Fruit fly (Drosophila melanogaster) whole organism, embryonic: ENCODE results near the gene CG33947.

Experiments
- ATbp ChIP-seq: fragments of 200-800 bp; sonication (Bioruptor generic); optimal IDR thresholded peaks from 2 replicates; lab custom pipeline; 2017; ENCODE audit warnings: missing biosample characterization, mild to moderate bottlenecking, missing genetic modification characterization, missing genetic modification reagents
- BEAF-32 ChIP-seq: fragments of 200-800 bp; sonication (Bioruptor generic); optimal IDR thresholded peaks from 3 replicates; lab custom pipeline; 2017; ENCODE audit warnings: missing biosample characterization, missing genetic modification characterization, mild to moderate bottlenecking, moderate library complexity, missing genetic modification reagents
- Bgb ChIP-seq: fragments of 200-800 bp; sonication (Bioruptor generic); IDR thresholded peaks from 2 replicates; pipeline ENCODE4 v1.3.6; 2022; ENCODE audit warnings: missing biosample characterization, missing genetic modification characterization; ENCODE audit not compliant: partially characterized antibody
- CG10274 ChIP-seq: fragments of 200-800 bp; sonication (Bioruptor generic); optimal IDR thresholded peaks from 3 replicates; lab custom pipeline; 2017; ENCODE audit warnings: missing biosample characterization, mild to moderate bottlenecking, missing genetic modification characterization
- CG1529 ChIP-seq: fragments of 200-800 bp; sonication (Bioruptor generic); optimal IDR thresholded peaks from 3 replicates; lab custom pipeline; 2018; ENCODE audit warnings: missing biosample characterization, missing genetic modification characterization
- CG15514 ChIP-seq: fragments of 200-800 bp; sonication (Bioruptor generic); optimal IDR thresholded peaks from 3 replicates; lab custom pipeline; 2017; ENCODE audit warnings: missing biosample characterization, missing genetic modification characterization, mild to moderate bottlenecking, moderate library complexity, missing genetic modification reagents
- CG16863 ChIP-seq: fragments of 200-800 bp; sonication (Bioruptor generic); optimal IDR thresholded peaks from 3 replicates; lab custom pipeline; 2016; ENCODE audit warnings: missing biosample characterization, missing genetic modification characterization
- CG17912 ChIP-seq: fragments of 200-800 bp; sonication (Bioruptor generic); optimal IDR thresholded peaks from 2 replicates; lab custom pipeline; 2018; ENCODE audit warnings: missing biosample characterization, mild to moderate bottlenecking, missing genetic modification characterization
- CG18262 ChIP-seq: fragments of 200-800 bp; optimal IDR thresholded peaks from 3 replicates; lab custom pipeline; 2019; ENCODE audit warnings: missing biosample characterization, mild to moderate bottlenecking, missing genetic modification characterization, moderate library complexity
- CG2678 ChIP-seq: fragments of 200-800 bp; sonication (Bioruptor generic); optimal IDR thresholded peaks from 3 replicates; lab custom pipeline; 2019; ENCODE audit warnings: missing biosample characterization, mild to moderate bottlenecking, missing genetic modification characterization, moderate library complexity
- CG30403 ChIP-seq: fragments of 200-800 bp; sonication (Bioruptor generic); optimal IDR thresholded peaks from 3 replicates; lab custom pipeline; 2016; ENCODE audit warnings: missing biosample characterization, missing genetic modification characterization
- CG32532 ChIP-seq: fragments of 200-800 bp; sonication (Bioruptor generic); IDR thresholded peaks from 2 replicates; pipeline ENCODE4 v1.3.6; 2022; ENCODE audit warnings: missing biosample characterization, missing genetic modification characterization
- CG32772 ChIP-seq: fragments of 200-800 bp; sonication (Bioruptor generic); IDR thresholded peaks from 2 replicates; pipeline ENCODE4 v1.3.6; 2022; ENCODE audit warnings: missing biosample characterization, missing genetic modification characterization
- CG4282 ChIP-seq: fragments of 200-800 bp; sonication (Bioruptor generic); optimal IDR thresholded peaks from 2 replicates; lab custom pipeline; 2016; ENCODE audit warnings: missing biosample characterization, missing genetic modification characterization
- CG4617 ChIP-seq: fragments of 200-800 bp; sonication (Bioruptor generic); optimal IDR thresholded peaks from 3 replicates; lab custom pipeline; 2016; ENCODE audit warnings: missing biosample characterization, missing genetic modification characterization, borderline replicate concordance
- CG4707 ChIP-seq: fragments of 200-800 bp; sonication (Bioruptor generic); optimal IDR thresholded peaks from 2 replicates; lab custom pipeline; 2018; ENCODE audit warnings: missing biosample characterization, mild to moderate bottlenecking, missing genetic modification characterization, moderate library complexity
- CG5180 ChIP-seq: fragments of 200-800 bp; sonication (Bioruptor generic); optimal IDR thresholded peaks from 3 replicates; lab custom pipeline; 2017; ENCODE audit warnings: missing biosample characterization, missing genetic modification characterization, mild to moderate bottlenecking, moderate library complexity, missing genetic modification reagents
- CG6654 ChIP-seq: fragments of 200-800 bp; sonication (Bioruptor generic); optimal IDR thresholded peaks from 2 replicates; lab custom pipeline; 2017; ENCODE audit warnings: missing biosample characterization, mild to moderate bottlenecking, missing genetic modification characterization
- CG6813 ChIP-seq: fragments of 200-800 bp; sonication (Bioruptor generic); optimal IDR thresholded peaks from 2 replicates; lab custom pipeline; 2017; ENCODE audit warnings: missing biosample characterization, missing genetic modification characterization, mild to moderate bottlenecking, moderate library complexity, missing genetic modification reagents
- CG9437 ChIP-seq: fragments of 200-800 bp; sonication (Bioruptor generic); optimal IDR thresholded peaks from 2 replicates; lab custom pipeline; 2018; ENCODE audit warnings: missing biosample characterization, mild to moderate bottlenecking, missing genetic modification characterization
- CG9817 ChIP-seq: fragments of 200-800 bp; sonication (Bioruptor generic); optimal IDR thresholded peaks from 2 replicates; lab custom pipeline; 2018; ENCODE audit warnings: missing biosample characterization, mild to moderate bottlenecking, missing genetic modification characterization, moderate library complexity
- CkIIα-i1 ChIP-seq: fragments of 200-800 bp; sonication (Bioruptor generic); IDR thresholded peaks from 2 replicates; pipeline ENCODE4 v1.3.6; 2022; ENCODE audit warnings: missing biosample characterization, missing genetic modification characterization
- CoRest ChIP-seq: fragments of 200-800 bp; sonication (Bioruptor generic); optimal IDR thresholded peaks from 3 replicates; lab custom pipeline; 2018; ENCODE audit warnings: missing biosample characterization, mild to moderate bottlenecking, missing genetic modification characterization, moderate library complexity
- Dip2 ChIP-seq: fragments of 200-800 bp; sonication (Bioruptor generic); IDR thresholded peaks from 2 replicates; pipeline ENCODE4 v1.3.6; 2022; ENCODE audit warnings: missing biosample characterization, missing genetic modification characterization
- E2f1 ChIP-seq: fragments of 200-800 bp; sonication (Bioruptor generic); IDR thresholded peaks from 2 replicates; pipeline ENCODE4 v1.3.6; 2022; ENCODE audit warnings: missing biosample characterization, missing genetic modification characterization
- ERR ChIP-seq: fragments of 200-800 bp; sonication (Bioruptor generic); optimal IDR thresholded peaks from 2 replicates; lab custom pipeline; 2016; ENCODE audit warnings: missing biosample characterization, missing genetic modification characterization
- Elba2 ChIP-seq: fragments of 200-800 bp; sonication (Bioruptor generic); optimal IDR thresholded peaks from 3 replicates; lab custom pipeline; 2016; ENCODE audit warnings: missing biosample characterization, missing genetic modification characterization
- HHEX ChIP-seq: fragments of 200-800 bp; sonication (Bioruptor generic); optimal IDR thresholded peaks from 3 replicates; lab custom pipeline; 2017; ENCODE audit warnings: missing biosample characterization, mild to moderate bottlenecking, missing genetic modification characterization, missing genetic modification reagents
- HLH3B ChIP-seq: fragments of 200-800 bp; sonication (Bioruptor generic); IDR thresholded peaks from 2 replicates; pipeline ENCODE4 v1.3.6; 2022; ENCODE audit warnings: missing biosample characterization, missing genetic modification characterization
- Hr3 ChIP-seq: fragments of 200-800 bp; sonication (Bioruptor generic); optimal IDR thresholded peaks from 3 replicates; lab custom pipeline; 2016; ENCODE audit warnings: missing biosample characterization, missing genetic modification characterization
- Hr78 ChIP-seq, 2 experiments: fragments of 200-800 bp in 1 of 2; fragments of >200 bp in 1 of 2; sonication (Bioruptor generic) in 1 of 2; optimal IDR thresholded peaks; 2 replicates each; lab custom pipeline; 2017 to 2019; ENCODE audit warnings: missing biosample characterization in 2 of 2, missing genetic modification characterization in 2 of 2, mild to moderate bottlenecking in 1 of 2, moderate library complexity in 1 of 2
- ewg ChIP-seq: fragments of 200-800 bp; sonication (Bioruptor generic); optimal IDR thresholded peaks from 3 replicates; lab custom pipeline; 2017; ENCODE audit warnings: mild to moderate bottlenecking, missing biosample characterization, missing genetic modification reagents, missing genetic modification characterization
- gce ChIP-seq: fragments of 200-800 bp; sonication (Bioruptor generic); IDR thresholded peaks from 3 replicates; pipeline ENCODE4 v1.3.6; 2022; ENCODE audit warnings: missing biosample characterization, missing genetic modification characterization
- gcm2 ChIP-seq: fragments of 200-800 bp; sonication (Bioruptor generic); optimal IDR thresholded peaks from 2 replicates; lab custom pipeline; 2016; ENCODE audit warnings: missing biosample characterization, missing genetic modification characterization
- gem ChIP-seq: fragments of 200-800 bp; sonication (Bioruptor generic); optimal IDR thresholded peaks from 2 replicates; lab custom pipeline; 2019; ENCODE audit warnings: missing biosample characterization, mild to moderate bottlenecking, missing genetic modification characterization, moderate library complexity
- gt ChIP-seq: fragments of 200-800 bp; sonication (Bioruptor generic); IDR thresholded peaks from 2 replicates; pipeline ENCODE4 v1.3.6; 2022; ENCODE audit warnings: missing biosample characterization, missing genetic modification characterization
- jing ChIP-seq: fragments of 200-800 bp; sonication (Bioruptor generic); optimal IDR thresholded peaks from 2 replicates; lab custom pipeline; 2018; ENCODE audit warnings: missing biosample characterization, mild to moderate bottlenecking, missing genetic modification characterization
- lov ChIP-seq, 2 experiments: fragments of 200-800 bp in 1 of 2; fragments of >200 bp in 1 of 2; sonication (Bioruptor generic) in 1 of 2; IDR thresholded peaks in 1 of 2; optimal IDR thresholded peaks in 1 of 2; 2 replicates in 1 of 2; 3 replicates in 1 of 2; pipeline versions ENCODE4 v1.3.6 to Lab custom; 2017 to 2022; ENCODE audit warnings: missing biosample characterization in 1 of 2, missing genetic modification characterization in 1 of 2
- nerfin-1 ChIP-seq: fragments of 200-800 bp; sonication (Bioruptor generic); optimal IDR thresholded peaks from 3 replicates; lab custom pipeline; 2019; ENCODE audit warnings: missing biosample characterization, mild to moderate bottlenecking, missing genetic modification characterization, moderate library complexity
- pnt ChIP-seq: fragments of 200-800 bp; sonication (Bioruptor generic); optimal IDR thresholded peaks from 3 replicates; lab custom pipeline; 2016; ENCODE audit warnings: missing biosample characterization, missing genetic modification characterization
- pros ChIP-seq: fragments of 200-800 bp; sonication (Bioruptor generic); optimal IDR thresholded peaks from 3 replicates; lab custom pipeline; 2019; ENCODE audit warnings: missing biosample characterization, mild to moderate bottlenecking, missing genetic modification characterization, moderate library complexity
- rib ChIP-seq: fragments of 200-800 bp; sonication (Bioruptor generic); IDR thresholded peaks from 2 replicates; pipeline ENCODE4 v1.3.6; 2022; ENCODE audit warnings: missing biosample characterization, missing genetic modification characterization
- sd ChIP-seq: fragments of 200-800 bp; sonication (Bioruptor generic); optimal IDR thresholded peaks from 3 replicates; lab custom pipeline; 2018; ENCODE audit warnings: missing biosample characterization, mild to moderate bottlenecking, missing genetic modification characterization, moderate library complexity
- sens ChIP-seq: fragments of 200-800 bp; sonication (Bioruptor generic); peaks from one replicate; lab custom pipeline; 2016; ENCODE audit warnings: missing biosample characterization, missing genetic modification characterization
- sqz ChIP-seq: fragments of 200-800 bp; sonication (Bioruptor generic); optimal IDR thresholded peaks from 3 replicates; lab custom pipeline; 2018; ENCODE audit warnings: missing biosample characterization, mild to moderate bottlenecking, missing genetic modification characterization
- tap ChIP-seq: fragments of 200-800 bp; optimal IDR thresholded peaks from 3 replicates; lab custom pipeline; 2019; ENCODE audit warnings: missing biosample characterization, mild to moderate bottlenecking, missing genetic modification characterization, moderate library complexity
- twi ChIP-seq: fragments of 200-800 bp; optimal IDR thresholded peaks from 2 replicates; lab custom pipeline; 2019; ENCODE audit warnings: missing biosample characterization, mild to moderate bottlenecking, missing genetic modification characterization, moderate library complexity
- vfl ChIP-seq: fragments of 200-800 bp; sonication (Bioruptor generic); optimal IDR thresholded peaks from 2 replicates; lab custom pipeline; 2016; ENCODE audit warnings: missing biosample characterization, missing genetic modification characterization
- wor ChIP-seq: fragments of 200-800 bp; sonication (Bioruptor generic); IDR thresholded peaks from 2 replicates; pipeline ENCODE4 v1.3.6; 2022; ENCODE audit warnings: missing biosample characterization, missing genetic modification characterization

The CG33947 gene

DNA sequence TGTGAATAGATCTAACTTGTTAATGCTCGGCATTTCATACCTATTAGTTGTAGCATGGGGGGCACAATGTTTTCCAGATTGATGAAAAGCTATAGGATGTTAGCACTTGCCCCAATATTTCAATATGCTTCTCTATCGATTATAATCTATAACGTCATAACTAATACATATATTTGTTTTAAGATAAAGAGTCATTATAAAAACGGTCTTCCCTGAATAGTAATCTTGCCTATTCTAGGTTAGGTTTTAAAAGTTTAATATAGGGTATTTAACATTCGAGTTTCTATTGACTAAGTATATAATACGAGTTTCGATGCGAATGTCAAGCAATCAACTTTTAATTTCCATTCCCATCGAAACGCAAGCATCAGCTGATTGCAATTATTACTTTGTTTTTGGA is 35.1 kb upstream of the CG33947 start, which contains the start of the genes CG6321 and Blos2 (continued):
- TF ChIP-seq CG16863 (GFP tag; lab: Kevin White, UChicago): peak; percentile 1
- TF ChIP-seq gem: peak; percentile 90
- TF ChIP-seq Hr78 (GFP tag; optimal IDR thresholded peaks at IDR 0.05; lab: Kevin White, UChicago): peak in 1 of 2 experiments; percentile 31
- TF ChIP-seq gce (GFP tag; lab: Robert Waterston, UW): 0 out of 3 replicates have a peak, but pooled peaks have one; percentile 5
- TF ChIP-seq CG15514 (GFP tag; lab: Kevin White, UChicago): peak; percentile 53
- peak; percentile 70; the same call in 1 of the 2 replicates for TF ChIP-seq CG32532 (GFP tag; lab: Robert Waterston, UW)
- peak; percentile 12 for TF ChIP-seq jing (GFP tag; lab: Kevin White, UChicago)
- peak; percentile 84 for TF ChIP-seq tap (tag; lab: Kevin White, UChicago)
- peak; percentile 62 for TF ChIP-seq E2f1
- 0 out of 2 replicates have a peak, but pooled peaks have one; percentile 5 for TF ChIP-seq CG32772 (GFP tag; lab: Robert Waterston, UW)
- peak; percentile 51 for TF ChIP-seq twi
- TF ChIP-seq gt (GFP tag; lab: Robert Waterston, UW): no peak
- peak; percentile 20 for TF ChIP-seq sqz
- TF ChIP-seq CG1529 (GFP tag; lab: Kevin White, UChicago): peak; percentile 59
- TF ChIP-seq HLH3B (GFP tag; lab: Robert Waterston, UW): peak; percentile 68
- TF ChIP-seq CkIIα-i1 (GFP tag; lab: Robert Waterston, UW): no peak
- no peak for TF ChIP-seq rib (GFP tag; lab: Robert Waterston, UW)
- TF ChIP-seq CG4707 (GFP tag; lab: Kevin White, UChicago): peak; percentile 52
- TF ChIP-seq CG5180 (GFP tag; lab: Kevin White, UChicago): peak; percentile 40
- TF ChIP-seq BEAF-32 (GFP tag; lab: Kevin White, UChicago): no peak
- peak; percentile 69 for TF ChIP-seq Hr3 (GFP tag; lab: Kevin White, UChicago)
- peak; percentile 56 for TF ChIP-seq vfl (GFP tag; lab: Kevin White, UChicago)
- TF ChIP-seq CG2678 (tag; lab: Kevin White, UChicago): peak; percentile 89
- TF ChIP-seq pnt (GFP tag; lab: Kevin White, UChicago): peak; percentile 39
- TF ChIP-seq pros: no peak
- peak; percentile 69 for TF ChIP-seq CG9437 (GFP tag; lab: Kevin White, UChicago)
- TF ChIP-seq CG9817 (tag; lab: Kevin White, UChicago): peak; percentile 63
- no peak for TF ChIP-seq lov (optimal IDR thresholded peaks at IDR 0.05; lab: Kevin White, UChicago)
- 0 out of 3 replicates have a peak, but pooled peaks have one; percentile 37 for TF ChIP-seq lov (GFP tag; IDR thresholded peaks at IDR 0.05; lab: Robert Waterston, UW)
- TF ChIP-seq sens (GFP tag; lab: Kevin White, UChicago): peak; percentile 93
- TF ChIP-seq ERR (GFP tag; lab: Kevin White, UChicago): no peak
- no peak for TF ChIP-seq CG17912 (GFP tag; lab: Kevin White, UChicago)
- TF ChIP-seq gcm2 (GFP tag; lab: Kevin White, UChicago): peak; percentile 24
- no peak for TF ChIP-seq wor (GFP tag; lab: Robert Waterston, UW)
- TF ChIP-seq CG6654 (GFP tag; lab: Kevin White, UChicago): peak; percentile 21
- TF ChIP-seq CG4282 (GFP tag; lab: Kevin White, UChicago): no peak
- TF ChIP-seq CG6813 (GFP tag; lab: Kevin White, UChicago): peak; percentile 26
- TF ChIP-seq ATbp (GFP tag; lab: Kevin White, UChicago): peak; percentile 64
- peak; percentile 24 for TF ChIP-seq CG10274 (GFP tag; lab: Kevin White, UChicago)
- no peak for TF ChIP-seq Elba2 (GFP tag; lab: Kevin White, UChicago)
- peak; percentile 82 for TF ChIP-seq CG30403
- no peak for TF ChIP-seq Bgb
- peak; percentile 35 for TF ChIP-seq ewg (GFP tag; lab: Kevin White, UChicago)
- peak; percentile 86 for TF ChIP-seq CG18262 (tag; lab: Kevin White, UChicago)
- peak; percentile 34 for TF ChIP-seq CG4617 (GFP tag; lab: Kevin White, UChicago)
- peak; percentile 72 for TF ChIP-seq HHEX (GFP tag; lab: Kevin White, UChicago)
- TF ChIP-seq sd (tag; lab: Kevin White, UChicago): peak; percentile 67
- TF ChIP-seq CoRest (tag; lab: Kevin White, UChicago): peak; percentile 85
- no peak for TF ChIP-seq Dip2 (GFP tag; lab: Robert Waterston, UW)
- TF ChIP-seq nerfin-1 (tag; lab: Kevin White, UChicago): peak; percentile 74
